Worm (Caenorhabditis elegans): ENCODE data around the gene T12A2.3.

- TF ChIP-seq lin-15B (tag; optimal IDR thresholded peaks at IDR 0.05) (no peak), mep-1 (tag; optimal IDR thresholded peaks at IDR 0.05) (no peak), Y116A8C.19 (tag; optimal IDR thresholded peaks at IDR 0.05; ENCODE audit: borderline replicate concordance) (no peak), ces-1 (GFP tag; optimal IDR thresholded peaks at IDR 0.05) (no peak), unc-130 (tag; optimal IDR thresholded peaks at IDR 0.05) (no peak), fkh-10 (GFP tag; optimal IDR thresholded peaks at IDR 0.05) (no peak)
Measured at ce11 chrIII:6264447-6264846, 23.8 kb downstream of the T12A2.3 start, which contains the start of gene srg-5.

Data from whole organism, L1 larva.